Worm (Caenorhabditis elegans) whole organism, late embryonic: ENCODE data around the gene C43D7.4.

Experiments used
- C38D4.7 ChIP-seq: fragments of 200-800 bp; sonication (Bioruptor generic); optimal IDR thresholded peaks from 2 replicates; lab custom pipeline; 2018; ENCODE audit warnings: mild to moderate bottlenecking, missing genetic modification characterization, moderate library complexity, missing compliant biosample characterization
- ceh-24 ChIP-seq: sonication (generic microtip); optimal IDR thresholded peaks from 2 replicates; lab custom pipeline; 2016; ENCODE audit warnings: mild to moderate bottlenecking, missing genetic modification characterization, missing compliant biosample characterization
- ceh-31 ChIP-seq: sonication (generic microtip); optimal IDR thresholded peaks from 2 replicates; lab custom pipeline; 2016; ENCODE audit warnings: missing genetic modification characterization, missing compliant biosample characterization
- elt-2 ChIP-seq: sonication (generic microtip); optimal IDR thresholded peaks from 2 replicates; lab custom pipeline; 2016; ENCODE audit warnings: missing genetic modification reagents, missing genetic modification characterization, missing compliant biosample characterization
- eyg-1 ChIP-seq: sonication (generic microtip); optimal IDR thresholded peaks from 2 replicates; lab custom pipeline; 2016; ENCODE audit warnings: missing genotype, missing genetic modification characterization, missing compliant biosample characterization
- hlh-30 ChIP-seq: sonication (generic microtip); optimal IDR thresholded peaks from 2 replicates; lab custom pipeline; 2017; ENCODE audit warnings: antibody characterized with exemption, missing genetic modification characterization, missing compliant biosample characterization; ENCODE audit not compliant: insufficient read depth
- pqm-1 ChIP-seq: sonication (generic microtip); optimal IDR thresholded peaks from 2 replicates; lab custom pipeline; 2016; ENCODE audit warnings: missing genetic modification characterization, missing compliant biosample characterization
- unc-86 ChIP-seq: sonication (generic microtip); optimal IDR thresholded peaks from 2 replicates; lab custom pipeline; 2016; ENCODE audit warnings: missing genetic modification characterization, missing compliant biosample characterization
- zip-5 ChIP-seq: sonication (generic microtip); optimal IDR thresholded peaks from 2 replicates; lab custom pipeline; 2016; ENCODE audit warnings: missing genetic modification characterization, missing compliant biosample characterization

ce11 chrV:19303589-19304174, 18.6 kb downstream of the C43D7.4 start, which contains the start of the genes fbxb-63 and fbxb-61:
- TF ChIP-seq elt-2 (tag; lab: Kevin White, UChicago) (no peak), C38D4.7 (GFP tag; lab: Kevin White, UChicago) (no peak), ceh-31 (no peak), zip-5 (no peak), unc-86 (no peak), hlh-30 (no peak), pqm-1 (tag; lab: Kevin White, UChicago) (no peak), eyg-1 (tag; lab: Kevin White, UChicago) (no peak), ceh-24 (tag; lab: Kevin White, UChicago) (no peak)
